Worm (Caenorhabditis elegans) whole organism, L4 larva: ENCODE data around the gene C18E9.8.

Experiments
- Y75B8A.6 ChIP-seq: fragments of 200-800 bp; sonication (Bioruptor generic); IDR thresholded peaks from 2 replicates; pipeline ENCODE4 v1.3.6; 2022; ENCODE audit warnings: missing genetic modification reagents, missing genetic modification characterization, missing compliant biosample characterization
- aly-2 ChIP-seq: sonication (generic microtip); optimal IDR thresholded peaks from 2 replicates; lab custom pipeline; 2018; ENCODE audit warnings: missing biosample characterization, missing genetic modification characterization
- daf-12 ChIP-seq: fragments of 150-350 bp; optimal IDR thresholded peaks from 2 replicates; lab custom pipeline; 2014; ENCODE audit warnings: missing biosample characterization, missing genetic modification reagents, missing genetic modification characterization
- dmd-6 ChIP-seq: fragments of 200-800 bp; sonication (Bioruptor generic); IDR thresholded peaks from 2 replicates; pipeline ENCODE4 v1.3.6; 2022; ENCODE audit warnings: missing genetic modification reagents, missing genetic modification characterization, missing compliant biosample characterization
- lin-13 ChIP-seq: fragments of 150-350 bp; optimal IDR thresholded peaks from 2 replicates; lab custom pipeline; 2014; ENCODE audit warnings: missing biosample characterization, missing genetic modification reagents, missing genetic modification characterization
- lin-38 ChIP-seq: fragments of 200-800 bp; sonication (Bioruptor generic); IDR thresholded peaks from 2 replicates; pipeline ENCODE4 v1.3.6; 2022; ENCODE audit warnings: missing genetic modification reagents, missing genetic modification characterization, missing compliant biosample characterization
- lsy-2 ChIP-seq, 2 experiments: fragments of 150-350 bp in 1 of 2; sonication (generic microtip) in 1 of 2; optimal IDR thresholded peaks; 2 replicates each; lab custom pipeline; 2014 to 2017; ENCODE audit warnings: missing biosample characterization in 2 of 2, missing genetic modification characterization in 2 of 2
- nhr-28 ChIP-seq: fragments of 150-350 bp; optimal IDR thresholded peaks from 2 replicates; lab custom pipeline; 2014; ENCODE audit warnings: missing biosample characterization, missing genetic modification characterization
- set-16 ChIP-seq: fragments of 200-800 bp; sonication (Bioruptor generic); IDR thresholded peaks from 2 replicates; pipeline ENCODE4 v1.3.6; 2022; ENCODE audit warnings: missing genetic modification reagents, missing genetic modification characterization, missing compliant biosample characterization

ce11 chrII:9028096-9028495 is 40.2 kb upstream of the C18E9.8 start:
- no peak for TF ChIP-seq aly-2 (tag; lab: Kevin White, UChicago)
- TF ChIP-seq set-16 (GFP tag; lab: Robert Waterston, UW): no peak
- TF ChIP-seq dmd-6: no peak
- TF ChIP-seq lin-38 (GFP tag; lab: Robert Waterston, UW): no peak
- peak; percentile 26 for TF ChIP-seq nhr-28 (tag; lab: Kevin White, UChicago)
- no peak for TF ChIP-seq lsy-2 (tag; optimal IDR thresholded peaks at IDR 0.05; lab: Kevin White, UChicago)
- no peak for TF ChIP-seq daf-12 (tag; lab: Kevin White, UChicago)
- TF ChIP-seq Y75B8A.6 (GFP tag; lab: Robert Waterston, UW): no peak
- TF ChIP-seq lin-13: no peak
